Fruit fly (Drosophila melanogaster): ENCODE data around the gene CG4783.

The CG4783 gene

DNA sequence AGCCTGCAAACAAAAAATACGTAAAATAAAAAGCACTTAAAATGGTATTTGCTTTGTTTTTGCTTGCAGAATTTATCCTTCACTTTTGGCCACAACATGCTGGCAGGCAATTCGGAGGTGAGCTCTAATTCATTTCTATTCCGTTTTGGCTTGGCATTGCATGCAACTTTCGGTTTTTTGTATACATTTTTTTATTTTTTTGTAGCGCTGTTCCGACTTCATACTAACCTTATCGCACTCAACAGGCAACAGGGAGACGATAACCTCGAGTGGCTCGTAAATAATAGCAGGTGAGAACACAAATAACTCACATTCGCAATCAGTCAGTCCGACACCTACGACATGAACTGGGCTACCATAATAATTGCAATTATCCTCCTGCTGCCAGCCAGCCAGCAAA, at the start of gene CG4783:
Gene CG4783 (plus strand): TSS at position 301 of the 400 bp plus-strand sequence.
- TF ChIP-seq Crg-1 (GFP tag; optimal IDR thresholded peaks at IDR 0.05) (no peak), cic (GFP tag; optimal IDR thresholded peaks at IDR 0.05) (peak; percentile 24), toe (GFP tag; optimal IDR thresholded peaks at IDR 0.05) (no peak), CG5204 (GFP tag; optimal IDR thresholded peaks at IDR 0.05) (no peak)

DNA sequence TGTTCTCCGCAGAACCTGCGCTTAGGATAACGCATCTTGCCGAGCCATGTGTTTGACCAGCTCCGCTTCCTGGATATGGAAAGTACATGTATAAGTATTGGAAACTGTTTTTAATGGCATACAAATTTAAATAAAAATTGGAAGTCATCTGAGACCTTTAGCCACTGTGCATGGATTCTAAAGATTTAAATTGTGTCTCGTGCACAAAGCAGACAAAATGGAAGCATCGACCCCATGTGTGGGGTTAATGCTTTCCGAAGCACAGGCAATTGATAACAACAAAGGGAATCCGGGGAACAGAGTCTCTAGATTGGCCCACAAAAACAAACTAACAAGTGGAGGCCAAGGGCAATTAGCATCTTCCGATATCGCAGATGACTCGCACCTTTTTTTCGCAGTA, 46.5 kb upstream of the CG4783 start:
- no peak for TF ChIP-seq toe (GFP tag; optimal IDR thresholded peaks at IDR 0.05)
- no peak for TF ChIP-seq pad (GFP tag; optimal IDR thresholded peaks at IDR 0.05)
- no peak for TF ChIP-seq CG7101 (tag; optimal IDR thresholded peaks at IDR 0.05)
- no peak for TF ChIP-seq CG7045 (GFP tag; optimal IDR thresholded peaks at IDR 0.05)
- TF ChIP-seq tj (GFP tag; optimal IDR thresholded peaks at IDR 0.05) = no peak

DNA sequence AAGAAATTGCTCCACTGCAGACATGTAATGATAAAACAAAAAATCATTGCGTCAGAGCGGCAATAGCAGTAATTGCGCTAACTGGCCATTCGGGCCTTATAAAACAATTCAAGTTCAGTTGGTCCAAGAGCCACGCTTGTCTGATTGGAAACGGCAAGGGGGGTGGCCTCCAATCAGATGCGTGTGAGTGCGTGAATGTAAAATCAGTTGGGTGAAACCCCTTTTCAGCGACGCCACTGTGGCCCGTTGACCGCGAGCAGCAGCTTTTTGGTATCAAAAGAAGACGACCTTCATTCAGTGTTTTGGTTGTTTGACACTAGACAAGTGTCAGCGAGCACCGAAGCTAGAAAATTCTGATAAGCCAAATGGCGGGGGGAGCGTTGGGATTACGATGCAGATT, 45.9 kb upstream of the CG4783 start:
- no peak for TF ChIP-seq CG12768 (GFP tag; optimal IDR thresholded peaks at IDR 0.05)
- no peak for TF ChIP-seq kay (GFP tag; ENCODE audit: borderline replicate concordance)
- TF ChIP-seq CG5204 (GFP tag; optimal IDR thresholded peaks at IDR 0.05) = no peak
- no peak for TF ChIP-seq cic (GFP tag; optimal IDR thresholded peaks at IDR 0.05)
- no peak for TF ChIP-seq tj (GFP tag; optimal IDR thresholded peaks at IDR 0.05)
- no peak for TF ChIP-seq CG1620 (GFP tag; optimal IDR thresholded peaks at IDR 0.05)
- no peak for TF ChIP-seq CG33017 (tag; optimal IDR thresholded peaks at IDR 0.05)
- no peak for TF ChIP-seq cnc (optimal IDR thresholded peaks at IDR 0.05)
- no peak for TF ChIP-seq CG7045 (GFP tag; optimal IDR thresholded peaks at IDR 0.05)
- no peak for TF ChIP-seq CG14711 (tag; optimal IDR thresholded peaks at IDR 0.05)

DNA sequence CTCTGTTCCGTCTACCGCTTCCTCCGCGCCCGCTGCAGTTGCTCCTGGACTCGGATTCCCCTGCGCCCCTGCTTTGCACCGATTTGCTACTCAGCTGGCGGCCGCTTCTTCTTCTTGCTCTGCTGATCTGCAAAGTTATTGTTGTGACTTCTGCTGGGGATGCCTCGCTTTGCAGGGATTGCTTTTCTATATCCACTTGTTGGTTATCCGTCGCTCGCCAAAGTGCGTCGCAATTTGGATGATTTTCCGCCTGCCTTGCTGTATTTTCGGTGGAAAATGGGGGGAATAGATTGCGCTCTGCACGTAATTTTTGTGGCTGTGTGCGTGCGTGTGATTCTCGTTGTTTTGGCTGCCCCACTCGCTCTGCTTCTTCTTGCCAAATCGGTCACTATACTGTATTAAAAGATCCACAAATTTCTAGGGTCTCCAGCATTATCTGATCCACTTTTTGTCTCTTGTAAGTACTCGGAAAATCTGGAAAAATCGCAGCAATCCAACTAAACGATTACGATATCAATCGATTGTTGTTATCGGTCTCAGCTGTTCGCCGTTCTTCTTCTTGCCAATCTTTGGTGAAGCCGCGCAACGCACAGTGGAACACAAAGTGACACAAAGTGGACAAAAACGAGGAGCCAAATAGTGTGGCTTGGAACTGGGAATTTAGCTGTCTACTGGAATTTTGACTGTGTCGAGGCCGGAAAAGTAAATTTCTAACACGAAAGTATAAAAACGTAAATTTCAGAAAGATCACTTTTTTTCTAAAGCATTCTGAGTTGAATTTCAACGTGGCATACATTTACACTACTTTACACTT, 45.1 kb upstream of the CG4783 start, which contains the start of gene ClpX:
Gene ClpX (minus strand): TSS at position 764 of the 814 bp plus-strand sequence.
- TF ChIP-seq CG7101 (tag; optimal IDR thresholded peaks at IDR 0.05) (no peak), CG11617 (GFP tag; optimal IDR thresholded peaks at IDR 0.05) (peak; percentile 12), CG33017 (tag; optimal IDR thresholded peaks at IDR 0.05) (no peak), ovo (GFP tag; optimal IDR thresholded peaks at IDR 0.05) (no peak), CG7045 (GFP tag; optimal IDR thresholded peaks at IDR 0.05) (no peak), CG1620 (GFP tag; optimal IDR thresholded peaks at IDR 0.05) (no peak), Mnt (GFP tag; optimal IDR thresholded peaks at IDR 0.05) (peak; percentile 82), Crg-1 (GFP tag; optimal IDR thresholded peaks at IDR 0.05) (no peak), Clk (GFP tag; optimal IDR thresholded peaks at IDR 0.05) (no peak), cnc (optimal IDR thresholded peaks at IDR 0.05) (no peak), CG5204 (GFP tag; optimal IDR thresholded peaks at IDR 0.05) (no peak), pad (GFP tag; optimal IDR thresholded peaks at IDR 0.05) (peak; percentile 29), cic (GFP tag; optimal IDR thresholded peaks at IDR 0.05) (peak; percentile 37), CG14711 (tag; optimal IDR thresholded peaks at IDR 0.05) (no peak), tj (GFP tag; optimal IDR thresholded peaks at IDR 0.05) (peak; percentile 64), bab1 (GFP tag; optimal IDR thresholded peaks at IDR 0.05) (peak; percentile 68), Hr96 (GFP tag; optimal IDR thresholded peaks at IDR 0.05) (no peak), kay (GFP tag; ENCODE audit: borderline replicate concordance) (no peak)

DNA sequence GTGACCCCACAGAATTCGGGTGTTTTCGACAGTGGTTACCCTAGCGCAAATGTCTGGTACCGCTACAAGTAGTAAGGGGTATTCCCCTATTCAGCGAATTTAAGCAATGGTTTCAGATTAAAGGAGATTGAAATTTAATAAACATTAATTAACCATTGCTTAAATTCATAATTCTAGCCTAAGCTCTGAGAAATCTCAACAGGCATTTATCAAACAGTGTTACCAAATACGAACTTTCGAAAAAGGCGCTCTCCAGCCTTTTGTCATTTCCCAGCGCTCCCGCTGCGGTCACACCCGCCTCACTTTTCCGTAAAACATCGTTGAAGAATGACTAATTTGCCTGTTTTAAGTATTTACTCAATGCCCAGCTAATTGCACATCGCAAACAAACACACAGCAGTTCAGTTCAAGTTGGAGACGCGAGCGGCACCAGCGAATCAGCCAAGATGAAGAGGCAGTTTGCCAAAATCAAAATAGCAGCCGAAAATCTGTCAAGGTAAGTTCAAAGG, 43.3 kb upstream of the CG4783 start, which contains the start of the genes Surf6 and RhoGAP92B:
Gene Surf6 (minus strand): TSS at position 4 of the 509 bp plus-strand sequence.
Gene RhoGAP92B (plus strand): TSS at position 300 of the 509 bp plus-strand sequence.
- TF ChIP-seq cnc (optimal IDR thresholded peaks at IDR 0.05) (no peak), CG33017 (tag; optimal IDR thresholded peaks at IDR 0.05) (peak; percentile 38), CG14711 (tag; optimal IDR thresholded peaks at IDR 0.05) (peak; percentile 74), CG1620 (GFP tag; optimal IDR thresholded peaks at IDR 0.05) (peak; percentile 51), CG5204 (GFP tag; optimal IDR thresholded peaks at IDR 0.05) (no peak), bab1 (GFP tag; optimal IDR thresholded peaks at IDR 0.05) (peak; percentile 92), toe (GFP tag; optimal IDR thresholded peaks at IDR 0.05) (no peak), Clk (GFP tag; optimal IDR thresholded peaks at IDR 0.05) (peak; percentile 36), CG11617 (GFP tag; optimal IDR thresholded peaks at IDR 0.05) (peak; percentile 78), cic (GFP tag; optimal IDR thresholded peaks at IDR 0.05) (peak; percentile 80), CG12768 (GFP tag; optimal IDR thresholded peaks at IDR 0.05) (peak; percentile 77), kay (GFP tag; ENCODE audit: borderline replicate concordance) (peak; percentile 94), pad (GFP tag; optimal IDR thresholded peaks at IDR 0.05) (peak; percentile 58), tj (GFP tag; optimal IDR thresholded peaks at IDR 0.05) (peak; percentile 72), CG7045 (GFP tag; optimal IDR thresholded peaks at IDR 0.05) (peak; percentile 61), Hr96 (GFP tag; optimal IDR thresholded peaks at IDR 0.05) (no peak), Mnt (GFP tag; optimal IDR thresholded peaks at IDR 0.05) (peak; percentile 98), ovo (GFP tag; optimal IDR thresholded peaks at IDR 0.05) (peak; percentile 43), CG7101 (tag; optimal IDR thresholded peaks at IDR 0.05) (peak; percentile 63), Crg-1 (GFP tag; optimal IDR thresholded peaks at IDR 0.05) (peak; percentile 46)

DNA sequence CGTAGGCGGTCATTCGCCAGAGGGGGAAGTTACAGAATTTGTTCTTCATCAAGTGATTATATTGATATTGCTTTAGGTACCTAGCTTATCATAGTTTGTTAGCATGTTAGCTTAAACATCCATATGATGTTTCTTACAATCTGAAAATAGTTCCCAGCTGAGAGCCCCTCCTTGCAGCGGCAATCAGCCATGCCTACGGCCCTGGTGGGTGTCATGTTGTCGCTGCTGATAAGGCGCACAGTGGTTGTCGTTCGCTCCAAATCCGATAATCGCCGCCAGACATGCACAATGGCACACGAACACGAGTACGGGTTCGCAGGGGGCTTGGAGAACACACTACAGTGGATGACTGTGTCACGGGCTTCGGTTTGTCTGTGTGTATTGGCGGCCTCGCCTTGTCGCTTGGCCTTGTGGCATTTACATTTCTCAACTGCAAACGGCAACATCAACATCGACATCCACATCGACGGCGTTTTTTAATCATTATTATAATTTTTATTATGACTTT, 42.3 kb upstream of the CG4783 start:
- peak; percentile 53 for TF ChIP-seq pad (GFP tag; optimal IDR thresholded peaks at IDR 0.05)
- TF ChIP-seq cic (GFP tag; optimal IDR thresholded peaks at IDR 0.05) = peak; percentile 73
- TF ChIP-seq CG33017 (tag; optimal IDR thresholded peaks at IDR 0.05) = peak; percentile 91
- TF ChIP-seq CG1620 (GFP tag; optimal IDR thresholded peaks at IDR 0.05) = peak; percentile 67
- peak; percentile 75 for TF ChIP-seq CG14711 (tag; optimal IDR thresholded peaks at IDR 0.05)
- TF ChIP-seq Mnt (GFP tag; optimal IDR thresholded peaks at IDR 0.05) = peak; percentile 78
- TF ChIP-seq CG12768 (GFP tag; optimal IDR thresholded peaks at IDR 0.05) = peak; percentile 87
- TF ChIP-seq CG7101 (tag; optimal IDR thresholded peaks at IDR 0.05) = peak; percentile 88
- TF ChIP-seq kay (GFP tag; ENCODE audit: borderline replicate concordance) = no peak
- TF ChIP-seq CG11617 (GFP tag; optimal IDR thresholded peaks at IDR 0.05) = peak; percentile 85
- TF ChIP-seq CG7045 (GFP tag; optimal IDR thresholded peaks at IDR 0.05) = peak; percentile 70
- peak; percentile 38 for TF ChIP-seq bab1 (GFP tag; optimal IDR thresholded peaks at IDR 0.05)
- TF ChIP-seq toe (GFP tag; optimal IDR thresholded peaks at IDR 0.05) = peak; percentile 24
- TF ChIP-seq CG5204 (GFP tag; optimal IDR thresholded peaks at IDR 0.05) = peak; percentile 85
- peak; percentile 62 for TF ChIP-seq tj (GFP tag; optimal IDR thresholded peaks at IDR 0.05)
- peak; percentile 73 for TF ChIP-seq Hr96 (GFP tag; optimal IDR thresholded peaks at IDR 0.05)
- no peak for TF ChIP-seq cnc (optimal IDR thresholded peaks at IDR 0.05)
- peak; percentile 66 for TF ChIP-seq Clk (GFP tag; optimal IDR thresholded peaks at IDR 0.05)
- peak; percentile 51 for TF ChIP-seq ovo (GFP tag; optimal IDR thresholded peaks at IDR 0.05)
- peak; percentile 59 for TF ChIP-seq Crg-1 (GFP tag; optimal IDR thresholded peaks at IDR 0.05)

All from whole organism, adult.